Fruit fly (Drosophila melanogaster) S2 (cell line): ENCODE results near the gene CG10650.

Source experiments
- CG8478 ChIP-seq: fragments of >200 bp; optimal IDR thresholded peaks from 2 replicates; lab custom pipeline; 2018
- CTCF ChIP-seq, 2 experiments: fragments of >200 bp; optimal IDR thresholded peaks; 2 replicates each; lab custom pipeline; 2018

dm6 chr2L:19017060-19017459 is 21.3 kb upstream of the CG10650 start:
- no peak for TF ChIP-seq CG8478 (lab: Kevin White, UChicago)
- no peak for TF ChIP-seq CTCF (optimal IDR thresholded peaks at IDR 0.05; lab: Kevin White, UChicago)
